Worm (Caenorhabditis elegans) whole organism, young adult: ENCODE data around the gene oac-51.
"Not testable (repeated sequence)": the region's sequence is repeated elsewhere in the genome, so short reads cannot be mapped to it uniquely, and the experiment has no call there.

Experiments
- B0019.2 ChIP-seq: fragments of 200-800 bp; sonication (Bioruptor generic); conservative IDR thresholded peaks from 2 replicates; pipeline ENCODE4 v1.3.6; 2022; ENCODE audit warnings: missing genetic modification reagents, missing genetic modification characterization, missing compliant biosample characterization
- B0336.3 ChIP-seq: fragments of 200-800 bp; sonication (Bioruptor generic); IDR thresholded peaks from 2 replicates; pipeline ENCODE4 v1.3.6; 2022; ENCODE audit warnings: missing genetic modification characterization, missing compliant biosample characterization
- D2030.7 ChIP-seq: fragments of 200-800 bp; sonication (Bioruptor generic); IDR thresholded peaks from 2 replicates; pipeline ENCODE4 v1.3.6; 2022; ENCODE audit warnings: missing genetic modification reagents, missing genetic modification characterization, missing compliant biosample characterization
- F39B2.1 ChIP-seq: fragments of 200-800 bp; sonication (Bioruptor generic); IDR thresholded peaks from 2 replicates; pipeline ENCODE4 v1.3.6; 2022; ENCODE audit warnings: missing genetic modification reagents, missing genetic modification characterization, missing compliant biosample characterization
- F49E8.2 ChIP-seq: sonication (generic microtip); optimal IDR thresholded peaks from 3 replicates; lab custom pipeline; 2017; ENCODE audit warnings: missing genetic modification characterization, mild to moderate bottlenecking, missing compliant biosample characterization, antibody characterized with exemption, moderate library complexity; ENCODE audit not compliant: insufficient read depth
- F52B5.7 ChIP-seq: sonication (generic microtip); optimal IDR thresholded peaks from 2 replicates; lab custom pipeline; 2016; ENCODE audit warnings: mild to moderate bottlenecking, missing genetic modification characterization, missing compliant biosample characterization
- Y56A3A.18 ChIP-seq: fragments of 200-800 bp; sonication (Bioruptor generic); IDR thresholded peaks from 2 replicates; pipeline ENCODE4 v1.3.6; 2022; ENCODE audit warnings: missing genetic modification reagents, missing genetic modification characterization, missing compliant biosample characterization
- Y79H2A.3 ChIP-seq: fragments of 200-800 bp; sonication (Bioruptor generic); conservative IDR thresholded peaks from 2 replicates; pipeline ENCODE4 v1.3.6; 2022; ENCODE audit warnings: missing genetic modification reagents, missing genetic modification characterization, missing compliant biosample characterization
- Y95B8A.8 ChIP-seq: fragments of 200-800 bp; sonication (Bioruptor generic); IDR thresholded peaks from 2 replicates; pipeline ENCODE4 v1.3.6; 2022; ENCODE audit warnings: missing genetic modification reagents, missing genetic modification characterization, missing compliant biosample characterization
- ama-1 ChIP-seq, 3 experiments: fragments of 150-350 bp in 1 of 3; sonication (generic microtip) in 2 of 3; optimal IDR thresholded peaks; 2 replicates each; lab custom pipeline; 2014 to 2018; ENCODE audit warnings: missing biosample characterization in 2 of 3, missing genetic modification characterization in 2 of 3, missing genetic modification reagents in 2 of 3
- aptf-3 ChIP-seq: fragments of 200-800 bp; sonication (Bioruptor generic); IDR thresholded peaks from 2 replicates; pipeline ENCODE4 v1.3.6; 2022; ENCODE audit warnings: missing genetic modification characterization, missing compliant biosample characterization
- athp-1 ChIP-seq: sonication (generic microtip); optimal IDR thresholded peaks from 2 replicates; lab custom pipeline; 2017; ENCODE audit warnings: mild to moderate bottlenecking, missing genetic modification characterization, missing compliant biosample characterization
- attf-5 ChIP-seq: fragments of 200-800 bp; sonication (Bioruptor generic); optimal IDR thresholded peaks from 2 replicates; lab custom pipeline; 2018; ENCODE audit warnings: mild to moderate bottlenecking, missing genetic modification characterization, missing compliant biosample characterization
- attf-6 ChIP-seq: fragments of 200-800 bp; sonication (Bioruptor generic); IDR thresholded peaks from 2 replicates; pipeline ENCODE4 v1.3.6; 2022; ENCODE audit warnings: missing genetic modification reagents, missing genetic modification characterization, missing compliant biosample characterization
- bed-1 ChIP-seq: fragments of 200-800 bp; sonication (Bioruptor generic); IDR thresholded peaks from 2 replicates; pipeline ENCODE4 v1.3.6; 2022; ENCODE audit warnings: missing genetic modification reagents, missing genetic modification characterization, missing compliant biosample characterization
- cebp-2 ChIP-seq: fragments of 200-800 bp; sonication (Bioruptor generic); IDR thresholded peaks from 2 replicates; pipeline ENCODE4 v1.3.6; 2022; ENCODE audit warnings: missing genetic modification characterization, missing compliant biosample characterization
- ceh-100 ChIP-seq: fragments of 200-800 bp; sonication (Bioruptor generic); IDR thresholded peaks from 2 replicates; pipeline ENCODE4 v1.3.6; 2022; ENCODE audit warnings: missing genetic modification reagents, missing genetic modification characterization, missing compliant biosample characterization
- ceh-40 ChIP-seq: fragments of 200-800 bp; sonication (Bioruptor generic); IDR thresholded peaks from 2 replicates; pipeline ENCODE4 v1.3.6; 2022; ENCODE audit warnings: missing genetic modification characterization, missing compliant biosample characterization
- ceh-58 ChIP-seq: fragments of 200-800 bp; sonication (Bioruptor generic); IDR thresholded peaks from 2 replicates; pipeline ENCODE4 v1.3.6; 2022; ENCODE audit warnings: missing genetic modification characterization, missing compliant biosample characterization
- ceh-91 ChIP-seq: fragments of 200-800 bp; sonication (Bioruptor generic); IDR thresholded peaks from 2 replicates; pipeline ENCODE4 v1.3.6; 2022; ENCODE audit warnings: missing genetic modification reagents, missing genetic modification characterization, missing compliant biosample characterization
- die-1 ChIP-seq: sonication (generic microtip); optimal IDR thresholded peaks from 2 replicates; lab custom pipeline; 2016; ENCODE audit warnings: missing genotype, mild to moderate bottlenecking, missing genetic modification characterization, missing compliant biosample characterization
- dox-1 ChIP-seq: fragments of 200-800 bp; sonication (Bioruptor generic); IDR thresholded peaks from 2 replicates; pipeline ENCODE4 v1.3.6; 2022; ENCODE audit warnings: missing genetic modification reagents, missing genetic modification characterization, missing compliant biosample characterization
- egl-44 ChIP-seq: fragments of 200-800 bp; sonication (Bioruptor generic); IDR thresholded peaks from 2 replicates; pipeline ENCODE4 v1.3.6; 2022; ENCODE audit warnings: missing genetic modification reagents, missing genetic modification characterization, missing compliant biosample characterization
- ekl-4 ChIP-seq: fragments of 200-800 bp; sonication (Bioruptor generic); IDR thresholded peaks from 2 replicates; pipeline ENCODE4 v1.3.6; 2022; ENCODE audit warnings: missing genetic modification reagents, missing genetic modification characterization, missing compliant biosample characterization
- him-1 ChIP-seq: sonication (generic microtip); optimal IDR thresholded peaks from 2 replicates; lab custom pipeline; 2016; ENCODE audit warnings: missing genotype, missing genetic modification reagents, missing genetic modification characterization, missing compliant biosample characterization
- hmg-1.2 ChIP-seq: fragments of 200-800 bp; sonication (Bioruptor generic); IDR thresholded peaks from 2 replicates; pipeline ENCODE4 v1.3.6; 2022; ENCODE audit warnings: missing genetic modification reagents, missing genetic modification characterization, missing compliant biosample characterization
- hsf-1 ChIP-seq: fragments of 200-800 bp; sonication (Bioruptor generic); IDR thresholded peaks from 2 replicates; pipeline ENCODE4 v1.3.6; 2022; ENCODE audit warnings: missing genetic modification reagents, missing genetic modification characterization, missing compliant biosample characterization
- lin-26 ChIP-seq: fragments of 200-800 bp; sonication (Bioruptor generic); IDR thresholded peaks from 2 replicates; pipeline ENCODE4 v1.3.6; 2022; ENCODE audit warnings: missing genetic modification reagents, missing genetic modification characterization, missing compliant biosample characterization
- lin-54 ChIP-seq: fragments of 200-800 bp; sonication (Bioruptor generic); optimal IDR thresholded peaks from 2 replicates; lab custom pipeline; 2018; ENCODE audit warnings: mild to moderate bottlenecking, missing genetic modification characterization, missing compliant biosample characterization
- lsl-1 ChIP-seq: fragments of 200-800 bp; sonication (Bioruptor generic); optimal IDR thresholded peaks from 2 replicates; lab custom pipeline; 2018; ENCODE audit warnings: mild to moderate bottlenecking, missing genetic modification characterization, moderate library complexity, missing compliant biosample characterization
- madf-3 ChIP-seq: fragments of 200-800 bp; sonication (Bioruptor generic); IDR thresholded peaks from 2 replicates; pipeline ENCODE4 v1.3.6; 2022; ENCODE audit warnings: missing genetic modification reagents, missing genetic modification characterization, missing compliant biosample characterization
- madf-6 ChIP-seq: fragments of 200-800 bp; sonication (Bioruptor generic); IDR thresholded peaks from 2 replicates; pipeline ENCODE4 v1.3.6; 2022; ENCODE audit warnings: missing genetic modification reagents, missing genetic modification characterization, missing compliant biosample characterization
- mcd-1 ChIP-seq: fragments of 200-800 bp; sonication (Bioruptor generic); IDR thresholded peaks from 2 replicates; pipeline ENCODE4 v1.3.6; 2022; ENCODE audit warnings: missing genetic modification reagents, missing genetic modification characterization, missing compliant biosample characterization
- nfyb-1 ChIP-seq: fragments of 200-800 bp; sonication (Bioruptor generic); IDR thresholded peaks from 2 replicates; pipeline ENCODE4 v1.3.6; 2022; ENCODE audit warnings: missing genetic modification reagents, missing genetic modification characterization, missing compliant biosample characterization
- nhr-90 ChIP-seq: sonication (generic microtip); optimal IDR thresholded peaks from 2 replicates; lab custom pipeline; 2016; ENCODE audit warnings: missing genotype, mild to moderate bottlenecking, missing genetic modification characterization, missing compliant biosample characterization
- pbrm-1 ChIP-seq: fragments of 200-800 bp; sonication (Bioruptor generic); IDR thresholded peaks from 2 replicates; pipeline ENCODE4 v1.3.6; 2022; ENCODE audit warnings: missing genetic modification reagents, missing genetic modification characterization, missing compliant biosample characterization
- rec-8 ChIP-seq, 2 experiments: sonication (generic microtip); optimal IDR thresholded peaks; 2 replicates each; lab custom pipeline; 2016; ENCODE audit warnings: mild to moderate bottlenecking in 2 of 2, missing genetic modification characterization in 2 of 2, missing genetic modification reagents in 2 of 2, missing genotype in 2 of 2, missing biosample characterization in 1 of 2, missing compliant biosample characterization in 1 of 2, moderate library complexity in 1 of 2
- snpc-1.1 ChIP-seq: sonication (generic microtip); optimal IDR thresholded peaks from 2 replicates; lab custom pipeline; 2017; ENCODE audit warnings: missing genetic modification characterization, mild to moderate bottlenecking, missing compliant biosample characterization, antibody characterized with exemption, moderate library complexity, missing genotype, missing genetic modification reagents; ENCODE audit not compliant: insufficient read depth
- snpc-1.3 ChIP-seq: sonication (generic microtip); optimal IDR thresholded peaks from 2 replicates; lab custom pipeline; 2017; ENCODE audit warnings: missing genetic modification characterization, mild to moderate bottlenecking, missing compliant biosample characterization, antibody characterized with exemption, moderate library complexity, missing genotype, missing genetic modification reagents; ENCODE audit not compliant: insufficient read depth
- snpc-3.4 ChIP-seq: sonication (generic microtip); optimal IDR thresholded peaks from 2 replicates; lab custom pipeline; 2017; ENCODE audit warnings: missing genetic modification characterization, mild to moderate bottlenecking, missing compliant biosample characterization, antibody characterized with exemption, moderate library complexity, missing genotype, missing genetic modification reagents
- snpc-4 ChIP-seq, 5 experiments: fragments of 150-350 bp in 1 of 5; sonication (generic microtip) in 4 of 5; optimal IDR thresholded peaks; 2 replicates each; lab custom pipeline; 2014 to 2018; ENCODE audit warnings: missing genetic modification characterization in 5 of 5, missing biosample characterization in 3 of 5, antibody characterized with exemption in 2 of 5, mild to moderate bottlenecking in 2 of 5, missing compliant biosample characterization in 2 of 5, missing genotype in 2 of 5, moderate library complexity in 2 of 5, missing genetic modification reagents in 1 of 5
- tlf-1 ChIP-seq: fragments of 200-800 bp; sonication (Bioruptor generic); optimal IDR thresholded peaks from 2 replicates; lab custom pipeline; 2018; ENCODE audit warnings: mild to moderate bottlenecking, missing genetic modification characterization, missing compliant biosample characterization
- xnd-1 ChIP-seq: sonication (generic microtip); optimal IDR thresholded peaks from 2 replicates; lab custom pipeline; 2016; ENCODE audit warnings: missing genotype, missing genetic modification reagents, missing genetic modification characterization, missing compliant biosample characterization
- ztf-18 ChIP-seq: sonication (generic microtip); optimal IDR thresholded peaks from 2 replicates; lab custom pipeline; 2016; ENCODE audit warnings: missing genotype, mild to moderate bottlenecking, missing genetic modification characterization, missing compliant biosample characterization
- ztf-25 ChIP-seq: fragments of 200-800 bp; sonication (Bioruptor generic); IDR thresholded peaks from 2 replicates; pipeline ENCODE4 v1.3.6; 2022; ENCODE audit warnings: missing genetic modification reagents, missing genetic modification characterization, missing compliant biosample characterization

oac-51 gene

ce11 chrIV:4388854-4389253 lies 52.3 kb downstream of the oac-51 start:
- peak; percentile 34 for TF ChIP-seq snpc-1.1 (tag; lab: Kevin White, UChicago)
- TF ChIP-seq xnd-1, result peak; percentile 25
- peak in 1 of 2 experiments; percentile 54 for TF ChIP-seq rec-8 (tag; optimal IDR thresholded peaks at IDR 0.05; lab: Kevin White, UChicago)
- TF ChIP-seq D2030.7 (GFP tag; lab: Robert Waterston, UW), result peak; percentile 76
- TF ChIP-seq nhr-90 (tag; lab: Kevin White, UChicago), result peak; percentile 6
- TF ChIP-seq ceh-40 (GFP tag; lab: Robert Waterston, UW), result peak; percentile 60; the same call in 1 of the 2 replicates
- TF ChIP-seq ceh-100 (GFP tag; lab: Robert Waterston, UW), result peak; percentile 81
- peak; percentile 28; the same call in 1 of the 2 replicates for TF ChIP-seq bed-1 (GFP tag; lab: Robert Waterston, UW)
- TF ChIP-seq B0336.3 (GFP tag; lab: Robert Waterston, UW), result peak; percentile 72
- peak; percentile 75; the same call in 1 of the 2 replicates for TF ChIP-seq cebp-2
- peak; percentile 86 for TF ChIP-seq hsf-1 (GFP tag; lab: Robert Waterston, UW)
- TF ChIP-seq attf-5, result peak; percentile 17
- peak; percentile 88 for TF ChIP-seq attf-6
- TF ChIP-seq B0019.2, result 0 out of 2 replicates have a peak, but pooled peaks have one; percentile 13
- TF ChIP-seq ekl-4 (GFP tag; lab: Robert Waterston, UW), result peak; percentile 74
- 0 out of 2 replicates have a peak, but pooled peaks have one; percentile 8 for TF ChIP-seq aptf-3 (GFP tag; lab: Robert Waterston, UW)
- peak; percentile 71 for TF ChIP-seq mcd-1 (GFP tag; lab: Robert Waterston, UW)
- peak; percentile 30 for TF ChIP-seq snpc-3.4 (tag; lab: Kevin White, UChicago)
- peak; percentile 51 for TF ChIP-seq ztf-18
- TF ChIP-seq lin-26 (GFP tag; lab: Robert Waterston, UW), result peak; percentile 89
- TF ChIP-seq madf-3 (GFP tag; lab: Robert Waterston, UW), result peak; percentile 91
- TF ChIP-seq snpc-1.3, result peak; percentile 10
- peak; percentile 78 for TF ChIP-seq dox-1
- TF ChIP-seq ama-1 (optimal IDR thresholded peaks at IDR 0.05; lab: Kevin White, UChicago), result not testable (repeated sequence)
- peak in 1 of 2 experiments; percentile 49 for TF ChIP-seq ama-1 (GFP tag; optimal IDR thresholded peaks at IDR 0.05; lab: Kevin White, UChicago)
- TF ChIP-seq lsl-1 (GFP tag; lab: Kevin White, UChicago), result peak; percentile 54
- TF ChIP-seq nfyb-1 (GFP tag; lab: Robert Waterston, UW), result peak; percentile 74
- peak; percentile 82 for TF ChIP-seq ceh-58
- peak; percentile 6 for TF ChIP-seq snpc-4 (GFP tag; optimal IDR thresholded peaks at IDR 0.05; lab: Kevin White, UChicago)
- TF ChIP-seq snpc-4 (tag; optimal IDR thresholded peaks at IDR 0.05; lab: Kevin White, UChicago), result peak in 2 of 4 experiments; percentile 42 to 53
- peak; percentile 88 for TF ChIP-seq Y56A3A.18 (GFP tag; lab: Robert Waterston, UW)
- TF ChIP-seq Y79H2A.3 (GFP tag; lab: Robert Waterston, UW), result 0 out of 2 replicates have a peak, but pooled peaks have one; percentile 22
- peak; percentile 56; the same call in 1 of the 2 replicates for TF ChIP-seq hmg-1.2
- TF ChIP-seq him-1 (tag; lab: Kevin White, UChicago), result peak; percentile 99
- peak; percentile 22 for TF ChIP-seq die-1 (tag; lab: Kevin White, UChicago)
- TF ChIP-seq ceh-91, result peak; percentile 21; the same call in 1 of the 2 replicates
- peak; percentile 87; the same call in 1 of the 2 replicates for TF ChIP-seq F39B2.1 (GFP tag; lab: Robert Waterston, UW)
- TF ChIP-seq athp-1, result peak; percentile 55
- peak; percentile 68 for TF ChIP-seq tlf-1 (GFP tag; lab: Kevin White, UChicago)
- TF ChIP-seq F52B5.7 (tag; lab: Kevin White, UChicago), result peak; percentile 69
- peak; percentile 17; the same call in 1 of the 2 replicates for TF ChIP-seq egl-44 (GFP tag; lab: Robert Waterston, UW)
- TF ChIP-seq madf-6 (GFP tag; lab: Robert Waterston, UW), result peak; percentile 87
- TF ChIP-seq pbrm-1, result peak; percentile 57; the same call in 1 of the 2 replicates
- TF ChIP-seq lin-54 (GFP tag; lab: Kevin White, UChicago), result peak; percentile 81
- peak; percentile 75 for TF ChIP-seq Y95B8A.8 (GFP tag; lab: Robert Waterston, UW)
- peak; percentile 73; the same call in 1 of the 2 replicates for TF ChIP-seq ztf-25 (GFP tag; lab: Robert Waterston, UW)
- TF ChIP-seq F49E8.2 (tag; lab: Kevin White, UChicago), result peak; percentile 84
